Worm (Caenorhabditis elegans): Measurements from ENCODE around the gene clec-52.

Gene clec-52

DNA sequence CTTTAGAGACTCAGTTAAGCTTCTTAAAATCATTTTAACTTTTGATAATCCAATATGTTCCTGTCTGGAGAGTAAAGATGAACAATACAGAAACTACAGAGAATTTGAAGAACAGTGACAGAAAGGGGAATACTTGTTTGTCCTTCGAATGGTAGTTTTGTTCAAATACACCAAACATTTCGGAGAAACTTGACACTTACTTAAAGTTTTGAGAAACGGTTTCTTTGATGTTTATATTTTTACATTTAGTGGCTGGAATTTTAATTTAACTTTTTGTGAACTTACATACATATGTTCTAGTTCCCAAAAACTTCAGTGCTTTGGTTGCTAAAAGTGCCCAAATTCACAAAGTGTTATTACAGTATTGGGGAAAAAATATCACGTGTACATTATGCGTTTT is 11.4 kb downstream of the clec-52 start, which contains the start of gene B0218.5:
TSS of gene B0218.5 (minus strand) at position 101 of the 400 bp plus-strand sequence.
- no peak for TF ChIP-seq lin-40 (tag; optimal IDR thresholded peaks at IDR 0.05)
- no peak for TF ChIP-seq snpc-4 (GFP tag; optimal IDR thresholded peaks at IDR 0.05)
- no peak for TF ChIP-seq snpc-4 (tag; optimal IDR thresholded peaks at IDR 0.05)
- TF ChIP-seq zfh-2 (GFP tag; conservative IDR thresholded peaks at IDR 0.05): no peak
- TF ChIP-seq lin-54 (GFP tag; optimal IDR thresholded peaks at IDR 0.05): no peak
- no peak for TF ChIP-seq dox-1 (GFP tag; IDR thresholded peaks at IDR 0.05)
- TF ChIP-seq snpc-3.4 (tag; optimal IDR thresholded peaks at IDR 0.05): no peak

DNA sequence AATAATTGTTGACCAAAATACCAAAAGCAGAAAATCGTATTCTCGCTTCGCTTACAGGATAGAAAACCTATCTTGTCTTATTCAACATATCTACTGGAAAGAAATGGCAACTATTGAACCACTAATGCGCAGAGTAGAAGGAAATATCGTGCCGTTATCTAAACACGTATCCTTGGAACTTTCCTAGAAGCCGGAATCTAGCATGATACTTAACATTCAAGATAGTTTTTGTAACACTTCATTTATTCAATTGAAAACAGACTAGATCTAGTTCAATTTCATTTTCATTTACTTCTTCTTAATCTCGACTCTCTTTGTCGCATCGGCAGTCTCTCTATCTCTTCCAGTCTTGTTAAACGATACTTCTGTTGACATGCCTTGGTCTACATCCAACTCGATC is 13.6 kb downstream of the clec-52 start:
- TF ChIP-seq nhr-90 (tag; optimal IDR thresholded peaks at IDR 0.05) (peak; percentile 20), nfya-2 (GFP tag; IDR thresholded peaks at IDR 0.05) (no peak), egl-18 (GFP tag; IDR thresholded peaks at IDR 0.05) (no peak)

DNA sequence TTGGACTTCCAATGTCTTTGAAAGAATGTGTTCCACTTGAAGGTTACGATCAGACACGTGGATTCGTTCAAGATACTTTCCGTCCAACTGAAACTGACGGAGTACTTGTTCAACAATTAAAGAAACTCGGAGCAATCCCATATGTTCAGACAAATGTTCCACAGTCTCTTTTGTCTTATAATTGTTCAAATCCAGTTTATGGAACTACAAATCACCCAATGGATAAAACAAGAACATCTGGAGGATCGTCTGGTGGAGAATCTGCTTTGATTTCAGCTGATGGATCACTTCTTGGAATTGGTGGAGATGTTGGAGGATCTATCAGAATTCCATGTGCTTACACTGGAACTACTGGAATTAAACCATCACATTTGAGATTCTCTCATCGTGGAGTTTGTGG is 15.4 kb downstream of the clec-52 start:
- no peak for TF ChIP-seq K11D2.4 (GFP tag; IDR thresholded peaks at IDR 0.05)
- TF ChIP-seq B0336.3 (GFP tag; IDR thresholded peaks at IDR 0.05): no peak
- TF ChIP-seq rpc-1 (optimal IDR thresholded peaks at IDR 0.05): no peak
- no peak for TF ChIP-seq rpc-1 (tag; optimal IDR thresholded peaks at IDR 0.05)
- TF ChIP-seq hmg-1.2 (GFP tag; IDR thresholded peaks at IDR 0.05): 0 out of 2 replicates have a peak, but pooled peaks have one; percentile 10
- TF ChIP-seq F37B4.10 (GFP tag; IDR thresholded peaks at IDR 0.05): no peak
- TF ChIP-seq hrde-1 (tag; optimal IDR thresholded peaks at IDR 0.05; ENCODE audit: borderline replicate concordance): no peak
- TF ChIP-seq xnd-1 (tag; optimal IDR thresholded peaks at IDR 0.05): no peak
- no peak for TF ChIP-seq ztf-25 (GFP tag; IDR thresholded peaks at IDR 0.05)
- TF ChIP-seq hlh-12 (tag; optimal IDR thresholded peaks at IDR 0.05): no peak

DNA sequence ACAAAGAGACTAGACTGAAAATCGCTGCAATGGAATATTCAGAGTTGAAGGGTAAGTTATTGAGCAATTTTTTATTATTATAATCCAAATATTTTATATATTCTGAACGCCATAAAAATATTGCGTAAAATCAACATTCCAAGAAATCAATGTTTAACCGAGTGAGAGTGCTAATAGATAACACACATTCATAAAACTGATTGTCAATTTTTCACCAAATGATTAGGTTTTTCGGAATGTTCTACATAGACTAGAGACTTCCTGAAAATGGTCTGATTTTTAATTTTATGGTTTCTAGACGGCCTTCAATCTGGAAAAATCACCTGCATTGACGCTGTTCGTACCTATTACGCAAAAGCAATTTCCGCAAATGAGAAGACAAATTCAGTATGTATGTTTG is 15.9 kb downstream of the clec-52 start:
- TF ChIP-seq F37B4.10 (GFP tag; IDR thresholded peaks at IDR 0.05): no peak
- no peak for TF ChIP-seq Y67H2A.10 (GFP tag; conservative IDR thresholded peaks at IDR 0.05)
- peak; percentile 16 for TF ChIP-seq nhr-80 (tag; optimal IDR thresholded peaks at IDR 0.05)
- 0 out of 2 replicates have a peak, but pooled peaks have one; percentile 13 for TF ChIP-seq nfyb-1 (GFP tag; IDR thresholded peaks at IDR 0.05)

DNA sequence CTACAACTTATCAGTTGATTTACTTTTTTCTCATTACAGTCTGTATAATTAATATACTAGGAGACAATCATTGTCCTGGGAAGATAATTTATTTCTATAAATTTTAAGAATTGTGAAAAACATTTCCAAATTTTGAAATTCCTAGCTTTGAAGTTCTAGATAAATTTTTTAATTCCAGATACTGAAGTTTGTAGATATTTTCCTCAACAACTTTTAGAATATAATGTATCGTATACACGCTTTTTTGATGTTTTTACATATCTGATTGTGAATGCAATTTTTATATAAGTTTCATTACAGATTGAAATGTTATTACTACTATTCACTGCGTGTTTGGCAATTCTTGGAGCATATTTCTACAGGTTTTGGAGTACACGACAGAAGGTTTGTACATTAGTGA is 16.4 kb downstream of the clec-52 start, which contains the start of gene faah-2:
TSS of gene faah-2 (plus strand) at position 301 of the 400 bp plus-strand sequence.
- no peak for TF ChIP-seq lin-35 (GFP tag; optimal IDR thresholded peaks at IDR 0.05)
- TF ChIP-seq ztf-25 (GFP tag; IDR thresholded peaks at IDR 0.05): no peak
- no peak for TF ChIP-seq mes-4 (tag; optimal IDR thresholded peaks at IDR 0.05)
- TF ChIP-seq F52B5.7 (tag; optimal IDR thresholded peaks at IDR 0.05): no peak
- TF ChIP-seq K12H6.12 (tag; optimal IDR thresholded peaks at IDR 0.05): no peak
- TF ChIP-seq sdz-38 (tag; optimal IDR thresholded peaks at IDR 0.05): no peak
- TF ChIP-seq ZK185.1 (tag; optimal IDR thresholded peaks at IDR 0.05; ENCODE audit: poor library complexity, severe bottlenecking): no peak
- no peak for TF ChIP-seq aptf-3 (GFP tag; IDR thresholded peaks at IDR 0.05)
- TF ChIP-seq ztf-28 (GFP tag; IDR thresholded peaks at IDR 0.05): no peak

DNA sequence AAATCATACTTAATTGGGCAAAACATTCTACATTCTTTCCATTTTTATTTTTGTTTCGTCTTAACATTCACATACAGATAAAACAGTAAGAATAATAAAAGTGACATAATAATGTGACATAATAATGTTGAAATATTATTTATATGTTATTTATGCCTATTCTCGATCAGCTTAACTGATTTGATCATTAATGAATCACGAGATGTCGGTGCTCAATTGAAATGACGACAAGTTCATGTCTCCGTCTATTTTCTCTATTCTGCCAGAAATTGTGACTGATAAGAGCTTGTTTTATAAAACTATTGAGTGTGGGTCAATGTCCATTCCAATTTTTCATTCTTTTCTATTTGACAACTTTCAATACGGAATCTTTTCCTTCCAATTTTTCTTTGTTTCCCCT is 16.8 kb downstream of the clec-52 start:
- no peak for TF ChIP-seq ceh-40 (GFP tag; IDR thresholded peaks at IDR 0.05)
- TF ChIP-seq let-526 (GFP tag; IDR thresholded peaks at IDR 0.05): no peak
- peak; percentile 84 for TF ChIP-seq unc-62 (GFP tag; optimal IDR thresholded peaks at IDR 0.05)
- TF ChIP-seq atf-7 (tag; optimal IDR thresholded peaks at IDR 0.05): peak; percentile 3
- no peak for TF ChIP-seq F23B12.7 (tag; optimal IDR thresholded peaks at IDR 0.05; ENCODE audit: insufficient read depth)
- no peak for TF ChIP-seq nhr-90 (tag; optimal IDR thresholded peaks at IDR 0.05)
- peak; percentile 2 for TF ChIP-seq tbp1 (GFP tag; optimal IDR thresholded peaks at IDR 0.05)
- no peak for TF ChIP-seq snpc-4 (GFP tag; optimal IDR thresholded peaks at IDR 0.05)
- peak in 1 of 4 experiments; percentile 13 for TF ChIP-seq snpc-4 (tag; optimal IDR thresholded peaks at IDR 0.05)
- TF ChIP-seq gei-17 (GFP tag; optimal IDR thresholded peaks at IDR 0.05): no peak
- TF ChIP-seq dox-1 (GFP tag; IDR thresholded peaks at IDR 0.05): peak; percentile 34; the same call in 1 of the 2 replicates
- peak; percentile 78 for TF ChIP-seq nhr-80 (tag; optimal IDR thresholded peaks at IDR 0.05)
- TF ChIP-seq attf-3 (GFP tag; conservative IDR thresholded peaks at IDR 0.05): no peak
- no peak for TF ChIP-seq madf-8 (GFP tag; conservative IDR thresholded peaks at IDR 0.05)
- peak; percentile 32 for TF ChIP-seq ztf-22 (GFP tag; optimal IDR thresholded peaks at IDR 0.05)
- no peak for TF ChIP-seq F57C9.4 (tag; optimal IDR thresholded peaks at IDR 0.05)
